Fruit fly (Drosophila melanogaster): ENCODE measurements around the gene ab.

DNA sequence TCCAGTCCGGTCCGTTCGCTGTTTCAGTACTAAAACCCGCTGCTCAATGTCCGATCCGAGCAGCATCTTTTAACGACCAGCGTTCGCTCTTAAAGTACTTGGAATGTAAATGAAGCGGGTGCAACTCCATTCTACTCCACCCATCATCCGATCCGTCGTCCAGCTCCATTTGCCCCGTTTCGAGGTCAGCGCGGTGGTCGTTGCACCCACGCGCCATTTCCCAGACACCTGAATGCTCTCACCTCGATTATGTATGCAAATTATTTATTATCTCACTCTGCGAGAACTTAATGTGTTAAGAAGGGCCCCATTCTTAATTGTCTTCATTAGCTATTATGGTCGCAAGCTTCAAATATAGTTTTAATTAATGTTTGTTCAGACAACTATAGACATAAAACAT is 32.1 kb upstream of the ab start:
- TF ChIP-seq usp (GFP tag; optimal IDR thresholded peaks at IDR 0.05) (no peak), Sp1 (GFP tag; optimal IDR thresholded peaks at IDR 0.05) (no peak), rgr (GFP tag; optimal IDR thresholded peaks at IDR 0.05) (no peak), Hr78 (GFP tag; optimal IDR thresholded peaks at IDR 0.05) (no peak), Abd-B (GFP tag; optimal IDR thresholded peaks at IDR 0.05) (no peak), CG32264 (GFP tag; optimal IDR thresholded peaks at IDR 0.05) (no peak), Dfd (GFP tag; optimal IDR thresholded peaks at IDR 0.05) (no peak), h (GFP tag; optimal IDR thresholded peaks at IDR 0.05) (no peak), fru (GFP tag; optimal IDR thresholded peaks at IDR 0.05) (no peak), jim (GFP tag; optimal IDR thresholded peaks at IDR 0.05) (no peak), woc (GFP tag; optimal IDR thresholded peaks at IDR 0.05) (no peak)
